Worm (Caenorhabditis elegans) whole organism, late embryonic: ENCODE data around the gene lig-4.

Experiments used
- nhr-232 ChIP-seq: sonication (generic microtip); optimal IDR thresholded peaks from 2 replicates; lab custom pipeline; 2016; ENCODE audit warnings: missing genetic modification characterization, missing compliant biosample characterization
- unc-42 ChIP-seq: sonication (generic microtip); optimal IDR thresholded peaks from 2 replicates; lab custom pipeline; 2016; ENCODE audit warnings: missing genotype, missing genetic modification characterization, missing compliant biosample characterization

ce11 chrIII:7491931-7492330 lies 29.3 kb upstream of the lig-4 start:
- TF ChIP-seq unc-42 (no peak), nhr-232 (tag; lab: Kevin White, UChicago) (no peak)
